Worm (Caenorhabditis elegans) whole organism, L3 larva: Measurements from ENCODE around the gene sdhd-1.

Experiments used
- elt-1 ChIP-seq: fragments of 150-350 bp; optimal IDR thresholded peaks from 2 replicates; lab custom pipeline; 2014; ENCODE audit warnings: missing biosample characterization, missing genetic modification characterization
- nhr-77 ChIP-seq: fragments of 150-350 bp; optimal IDR thresholded peaks from 2 replicates; lab custom pipeline; 2014; ENCODE audit warnings: missing biosample characterization, missing genetic modification characterization
- snpc-4 ChIP-seq: fragments of 150-350 bp; optimal IDR thresholded peaks from 2 replicates; lab custom pipeline; 2014; ENCODE audit warnings: missing biosample characterization, missing genetic modification characterization
- tbx-2 ChIP-seq: sonication (generic microtip); optimal IDR thresholded peaks from 2 replicates; lab custom pipeline; 2016; ENCODE audit warnings: mild to moderate bottlenecking, missing genetic modification characterization, missing compliant biosample characterization

- TF ChIP-seq elt-1: no peak
- TF ChIP-seq nhr-77 (tag; lab: Kevin White, UChicago): no peak
- TF ChIP-seq tbx-2: no peak
- no peak for TF ChIP-seq snpc-4 (tag; lab: Kevin White, UChicago)
Observed at ce11 chrII:11016435-11016834, 33.3 kb downstream of the sdhd-1 start.
